Worm (Caenorhabditis elegans) whole organism, L2 larva: ENCODE results near the gene chil-14.

Experiments used
- F13H6.1 ChIP-seq: sonication (generic microtip); optimal IDR thresholded peaks from 2 replicates; lab custom pipeline; 2016; ENCODE audit warnings: missing genetic modification characterization, missing compliant biosample characterization
- R02D3.7 ChIP-seq: fragments of 150-350 bp; optimal IDR thresholded peaks from 2 replicates; lab custom pipeline; 2014; ENCODE audit warnings: missing biosample characterization, missing genetic modification characterization
- Y55F3AM.14 ChIP-seq: fragments of 200-800 bp; sonication (Bioruptor generic); optimal IDR thresholded peaks from 2 replicates; lab custom pipeline; 2018; ENCODE audit warnings: mild to moderate bottlenecking, missing genetic modification characterization, missing compliant biosample characterization
- ZK546.5 ChIP-seq: sonication (generic microtip); optimal IDR thresholded peaks from 2 replicates; lab custom pipeline; 2017; ENCODE audit warnings: missing biosample characterization, missing genetic modification characterization
- alr-1 ChIP-seq: fragments of 150-350 bp; optimal IDR thresholded peaks from 2 replicates; lab custom pipeline; 2014; ENCODE audit warnings: missing biosample characterization, missing genetic modification characterization
- aly-2 ChIP-seq: fragments of 150-350 bp; optimal IDR thresholded peaks from 2 replicates; lab custom pipeline; 2014; ENCODE audit warnings: missing biosample characterization, missing genetic modification characterization
- blmp-1 ChIP-seq: sonication (generic microtip); optimal IDR thresholded peaks from 2 replicates; lab custom pipeline; 2017; ENCODE audit warnings: missing genetic modification characterization, mild to moderate bottlenecking, missing compliant biosample characterization, antibody characterized with exemption, moderate library complexity; ENCODE audit not compliant: insufficient read depth
- ceh-16 ChIP-seq: fragments of 150-350 bp; optimal IDR thresholded peaks from 2 replicates; lab custom pipeline; 2014; ENCODE audit warnings: missing biosample characterization, missing genetic modification characterization
- ceh-82 ChIP-seq: fragments of 150-350 bp; optimal IDR thresholded peaks from 2 replicates; lab custom pipeline; 2014; ENCODE audit warnings: missing biosample characterization, missing genetic modification characterization
- dmd-4 ChIP-seq: sonication (generic microtip); optimal IDR thresholded peaks from 2 replicates; lab custom pipeline; 2017; ENCODE audit warnings: missing biosample characterization, missing genetic modification characterization
- egl-27 ChIP-seq: sonication (generic microtip); optimal IDR thresholded peaks from 3 replicates; lab custom pipeline; 2017; ENCODE audit warnings: missing biosample characterization, missing genetic modification reagents, missing genetic modification characterization
- elt-3 ChIP-seq: sonication (generic microtip); optimal IDR thresholded peaks from 2 replicates; lab custom pipeline; 2017; ENCODE audit warnings: missing biosample characterization, missing genetic modification characterization
- fos-1 ChIP-seq: fragments of 150-350 bp; optimal IDR thresholded peaks from 2 replicates; lab custom pipeline; 2014; ENCODE audit warnings: missing biosample characterization, missing genetic modification characterization
- lin-11 ChIP-seq: fragments of 150-350 bp; sonication (generic microtip); optimal IDR thresholded peaks from 2 replicates; lab custom pipeline; 2014; ENCODE audit warnings: missing biosample characterization, missing genetic modification characterization, inconsistent platforms, mixed read lengths
- lin-13 ChIP-seq: fragments of 150-350 bp; optimal IDR thresholded peaks from 2 replicates; lab custom pipeline; 2014; ENCODE audit warnings: missing biosample characterization, missing genetic modification reagents, missing genetic modification characterization
- lin-39 ChIP-seq: fragments of 150-350 bp; optimal IDR thresholded peaks from 2 replicates; lab custom pipeline; 2014; ENCODE audit warnings: missing biosample characterization, missing genetic modification reagents, missing genetic modification characterization
- mab-5 ChIP-seq: fragments of 150-350 bp; optimal IDR thresholded peaks from 2 replicates; lab custom pipeline; 2014; ENCODE audit warnings: missing biosample characterization, missing genetic modification characterization
- mbf-1 ChIP-seq: sonication (generic microtip); optimal IDR thresholded peaks from 2 replicates; lab custom pipeline; 2017; ENCODE audit warnings: missing biosample characterization, missing genetic modification characterization
- mdl-1 ChIP-seq, 2 experiments: fragments of 150-350 bp in 1 of 2; sonication (generic microtip) in 1 of 2; optimal IDR thresholded peaks; 2 replicates each; lab custom pipeline; 2017; ENCODE audit warnings: missing biosample characterization in 2 of 2, missing genetic modification characterization in 2 of 2
- nhr-10 ChIP-seq: sonication (generic microtip); optimal IDR thresholded peaks from 2 replicates; lab custom pipeline; 2017; ENCODE audit warnings: missing biosample characterization, missing genetic modification characterization
- nhr-11 ChIP-seq: fragments of 150-350 bp; optimal IDR thresholded peaks from 2 replicates; lab custom pipeline; 2014; ENCODE audit warnings: missing biosample characterization, missing genetic modification characterization
- nhr-12 ChIP-seq: fragments of 150-350 bp; optimal IDR thresholded peaks from 2 replicates; lab custom pipeline; 2014; ENCODE audit warnings: missing biosample characterization, missing genetic modification characterization
- nhr-129 ChIP-seq: fragments of 150-350 bp; optimal IDR thresholded peaks from 2 replicates; lab custom pipeline; 2014; ENCODE audit warnings: missing biosample characterization, missing genetic modification characterization
- nhr-23 ChIP-seq: fragments of 150-350 bp; optimal IDR thresholded peaks from 2 replicates; lab custom pipeline; 2014; ENCODE audit warnings: missing biosample characterization, missing genetic modification reagents, missing genetic modification characterization
- nhr-237 ChIP-seq: fragments of 150-350 bp; optimal IDR thresholded peaks from 2 replicates; lab custom pipeline; 2014; ENCODE audit warnings: missing biosample characterization, missing genetic modification characterization
- nhr-25 ChIP-seq: fragments of 150-350 bp; sonication (generic microtip); optimal IDR thresholded peaks from 3 replicates; lab custom pipeline; 2014; ENCODE audit warnings: missing biosample characterization, missing genetic modification characterization
- nhr-6 ChIP-seq: fragments of 150-350 bp; optimal IDR thresholded peaks from 2 replicates; lab custom pipeline; 2014; ENCODE audit warnings: missing biosample characterization, missing genetic modification characterization
- nhr-77 ChIP-seq: fragments of 150-350 bp; optimal IDR thresholded peaks from 2 replicates; lab custom pipeline; 2014; ENCODE audit warnings: missing biosample characterization, missing genetic modification characterization
- peb-1 ChIP-seq: fragments of 150-350 bp; optimal IDR thresholded peaks from 2 replicates; lab custom pipeline; 2014; ENCODE audit warnings: missing biosample characterization, missing genetic modification characterization
- sem-4 ChIP-seq: fragments of 150-350 bp; optimal IDR thresholded peaks from 2 replicates; lab custom pipeline; 2014; ENCODE audit warnings: missing biosample characterization, missing genetic modification reagents, missing genetic modification characterization
- sma-3 ChIP-seq: sonication (generic microtip); optimal IDR thresholded peaks from 2 replicates; lab custom pipeline; 2016; ENCODE audit warnings: missing genetic modification reagents, missing genetic modification characterization, missing compliant biosample characterization
- unc-39 ChIP-seq: fragments of 150-350 bp; optimal IDR thresholded peaks from 2 replicates; lab custom pipeline; 2014; ENCODE audit warnings: missing biosample characterization, missing genetic modification characterization
- unc-55 ChIP-seq: fragments of 150-350 bp; sonication (generic microtip); optimal IDR thresholded peaks from 3 replicates; lab custom pipeline; 2014; ENCODE audit warnings: missing biosample characterization, missing genetic modification reagents, missing genetic modification characterization
- unc-62 ChIP-seq: fragments of 150-350 bp; optimal IDR thresholded peaks from 2 replicates; lab custom pipeline; 2014; ENCODE audit warnings: missing biosample characterization, missing genetic modification reagents, missing genetic modification characterization
- ztf-1 ChIP-seq: fragments of 200-800 bp; sonication (Bioruptor generic); conservative IDR thresholded peaks from 2 replicates; pipeline ENCODE4 v1.3.6; 2022; ENCODE audit warnings: missing genetic modification characterization, missing compliant biosample characterization
- ztf-11 ChIP-seq: sonication (generic microtip); optimal IDR thresholded peaks from 2 replicates; lab custom pipeline; 2017; ENCODE audit warnings: missing biosample characterization, missing genetic modification characterization

Gene chil-14

ce11 chrV:1454762-1455161 is at the start of gene chil-14:
Gene chil-14 (plus strand): TSS chrV:1455062.
- TF ChIP-seq nhr-12 (no peak), unc-55 (GFP tag; lab: Kevin White, UChicago) (no peak), ztf-11 (tag; lab: Kevin White, UChicago) (no peak), unc-62 (no peak), sem-4 (tag; lab: Kevin White, UChicago) (no peak), dmd-4 (no peak), nhr-77 (no peak), alr-1 (tag; lab: Kevin White, UChicago) (no peak), blmp-1 (no peak), R02D3.7 (tag; lab: Kevin White, UChicago) (no peak), ztf-1 (GFP tag; lab: Robert Waterston, UW) (no peak), nhr-23 (tag; lab: Kevin White, UChicago) (no peak), nhr-129 (tag; lab: Kevin White, UChicago) (no peak), lin-13 (GFP tag; lab: Kevin White, UChicago) (no peak), nhr-237 (no peak), nhr-25 (tag; lab: Kevin White, UChicago) (no peak), lin-39 (tag; lab: Kevin White, UChicago) (no peak), nhr-6 (tag; lab: Kevin White, UChicago) (no peak), mab-5 (tag; lab: Kevin White, UChicago) (no peak), F13H6.1 (tag; lab: Kevin White, UChicago) (no peak)

- TF ChIP-seq nhr-23 (tag; lab: Kevin White, UChicago) (no peak), lin-11 (no peak)
These were observed 46.7 kb upstream of the chil-14 start for ce11 chrV:1408116-1408515.

DNA sequence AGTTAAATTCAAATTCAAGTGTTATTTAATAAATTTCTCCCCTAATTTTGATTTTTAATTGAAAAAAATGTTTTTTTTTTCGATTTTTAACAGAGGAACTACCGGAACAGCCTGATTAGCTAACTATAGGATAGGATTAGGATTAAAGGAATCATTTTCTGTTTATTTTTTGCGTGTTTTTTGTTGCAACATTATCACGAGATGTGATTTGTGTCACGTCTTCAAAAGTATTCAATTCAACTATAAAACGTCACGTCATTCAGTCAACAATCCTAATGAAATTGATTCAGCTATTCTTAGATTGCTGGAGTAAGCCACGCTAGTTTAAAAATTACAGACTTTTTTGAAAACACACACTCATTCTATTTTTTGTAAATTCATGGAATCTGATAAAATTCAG is 44.1 kb upstream of the chil-14 start:
- TF ChIP-seq unc-39 (no peak), ZK546.5 (no peak), nhr-6 (tag; lab: Kevin White, UChicago) (no peak), fos-1 (no peak), nhr-129 (tag; lab: Kevin White, UChicago) (no peak), sma-3 (no peak), nhr-10 (tag; lab: Kevin White, UChicago) (no peak)

- no peak for TF ChIP-seq Y55F3AM.14 (GFP tag; lab: Kevin White, UChicago)
- no peak for TF ChIP-seq alr-1 (tag; lab: Kevin White, UChicago)
- no peak for TF ChIP-seq mab-5 (tag; lab: Kevin White, UChicago)
- no peak for TF ChIP-seq mdl-1 (tag; optimal IDR thresholded peaks at IDR 0.05; lab: Kevin White, UChicago)
- TF ChIP-seq ceh-16 (tag; lab: Kevin White, UChicago), result no peak
- TF ChIP-seq lin-13 (GFP tag; lab: Kevin White, UChicago), result no peak
- no peak for TF ChIP-seq mbf-1 (tag; lab: Kevin White, UChicago)
- TF ChIP-seq aly-2 (tag; lab: Kevin White, UChicago), result no peak
- no peak for TF ChIP-seq peb-1 (tag; lab: Kevin White, UChicago)
- no peak for TF ChIP-seq nhr-25 (tag; lab: Kevin White, UChicago)
- no peak for TF ChIP-seq elt-3
- no peak for TF ChIP-seq nhr-23 (tag; lab: Kevin White, UChicago)
- TF ChIP-seq R02D3.7 (tag; lab: Kevin White, UChicago), result no peak
- TF ChIP-seq unc-62, result no peak
- no peak for TF ChIP-seq sma-3
- no peak for TF ChIP-seq lin-39 (tag; lab: Kevin White, UChicago)
- no peak for TF ChIP-seq F13H6.1 (tag; lab: Kevin White, UChicago)
- no peak for TF ChIP-seq ztf-1 (GFP tag; lab: Robert Waterston, UW)
- TF ChIP-seq ceh-82 (tag; lab: Kevin White, UChicago), result no peak
These were observed 43.4 kb upstream of the chil-14 start, which contains the start of gene snt-5 for ce11 chrV:1411459-1411858. Gene snt-5 (minus strand): TSS chrV:1411559.

DNA sequence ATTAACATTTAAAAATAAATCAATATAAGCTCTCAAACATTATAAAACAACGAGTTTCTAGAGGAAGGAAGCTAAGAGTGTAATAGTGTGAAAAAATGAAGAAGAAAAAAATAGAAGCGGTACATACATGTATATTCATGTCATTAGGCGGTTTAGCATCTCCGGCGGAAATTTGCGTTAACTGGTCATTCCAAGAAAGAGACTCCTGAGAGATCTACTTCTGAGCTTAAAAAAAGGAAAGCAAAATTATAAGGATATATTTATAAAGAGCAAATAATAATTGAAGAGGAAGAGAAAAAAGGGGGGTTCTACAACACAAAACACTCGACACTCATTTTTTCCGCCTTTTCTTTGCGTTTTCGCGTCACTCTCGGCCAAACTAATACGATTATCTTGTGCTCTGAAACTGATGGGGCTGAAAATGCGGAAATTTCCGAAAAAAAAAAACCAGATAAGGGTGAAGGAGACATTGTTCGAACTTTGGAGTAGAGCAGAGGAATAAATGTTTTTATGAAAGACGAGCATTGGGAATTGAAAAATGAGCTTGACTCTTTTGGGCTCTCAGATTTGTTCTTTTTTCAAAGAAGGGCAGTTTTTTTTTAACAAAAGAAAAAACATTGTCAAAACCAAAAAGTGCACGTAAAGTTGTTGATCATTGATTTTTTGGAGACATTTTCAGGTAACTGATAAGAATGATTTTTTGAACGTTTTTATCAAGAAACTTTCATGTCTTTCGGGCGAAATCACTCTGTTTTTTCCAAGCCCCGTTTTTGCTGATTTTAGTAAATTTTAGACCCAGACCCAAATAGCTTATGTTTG is 40.0 kb upstream of the chil-14 start:
- TF ChIP-seq nhr-11 (tag; lab: Kevin White, UChicago) (no peak), egl-27 (no peak), fos-1 (peak; percentile 42)
